Fruit fly (Drosophila melanogaster): Measurements from ENCODE around the gene CG11456.

- TF ChIP-seq Myc (optimal IDR thresholded peaks at IDR 0.05) (no peak), insv (optimal IDR thresholded peaks at IDR 0.05) (no peak), Sin3A (optimal IDR thresholded peaks at IDR 0.05) (no peak)
Measured at dm6 chr3L:20834150-20834549, 7.6 kb upstream of the CG11456 start.
